Worm (Caenorhabditis elegans) whole organism, L4 larva: ENCODE measurements around the gene F10E7.6.
A peak's percentile ranks its signal among the peaks of the same experiment; 100 is the strongest.

Experiments used
- F37D6.2 ChIP-seq: sonication (generic microtip); optimal IDR thresholded peaks from 2 replicates; lab custom pipeline; 2016; ENCODE audit warnings: mild to moderate bottlenecking, missing genetic modification characterization, missing compliant biosample characterization
- F49E8.2 ChIP-seq: sonication (generic microtip); optimal IDR thresholded peaks from 2 replicates; lab custom pipeline; 2016; ENCODE audit warnings: missing compliant biosample characterization, mild to moderate bottlenecking, missing genetic modification characterization, borderline replicate concordance
- Y105C5A.15 ChIP-seq: fragments of 200-800 bp; sonication (Bioruptor generic); IDR thresholded peaks from 2 replicates; pipeline ENCODE4 v1.3.6; 2022; ENCODE audit warnings: missing genetic modification characterization, missing compliant biosample characterization
- Y48G9A.11 ChIP-seq: fragments of 200-800 bp; sonication (Bioruptor generic); IDR thresholded peaks from 2 replicates; pipeline ENCODE4 v1.3.6; 2022; ENCODE audit warnings: missing genetic modification reagents, missing genetic modification characterization, missing compliant biosample characterization
- Y75B8A.6 ChIP-seq: fragments of 200-800 bp; sonication (Bioruptor generic); IDR thresholded peaks from 2 replicates; pipeline ENCODE4 v1.3.6; 2022; ENCODE audit warnings: missing genetic modification reagents, missing genetic modification characterization, missing compliant biosample characterization
- attf-4 ChIP-seq: sonication (generic microtip); optimal IDR thresholded peaks from 3 replicates; lab custom pipeline; 2017; ENCODE audit warnings: missing biosample characterization, missing genetic modification characterization
- ceh-82 ChIP-seq: sonication (generic microtip); optimal IDR thresholded peaks from 2 replicates; lab custom pipeline; 2017; ENCODE audit warnings: missing biosample characterization, missing genetic modification characterization
- cey-2 ChIP-seq: sonication (generic microtip); optimal IDR thresholded peaks from 3 replicates; lab custom pipeline; 2017; ENCODE audit warnings: missing genetic modification characterization, mild to moderate bottlenecking, missing compliant biosample characterization, antibody characterized with exemption, borderline replicate concordance; ENCODE audit not compliant: insufficient read depth
- daf-16 ChIP-seq, 3 experiments: sonication (generic microtip); optimal IDR thresholded peaks; 2 replicates each; lab custom pipeline; 2016 to 2017; ENCODE audit warnings: missing genetic modification characterization in 3 of 3, missing genetic modification reagents in 3 of 3, mild to moderate bottlenecking in 2 of 3, missing compliant biosample characterization in 2 of 3, missing biosample characterization in 1 of 3, moderate library complexity in 1 of 3
- daf-8 ChIP-seq: fragments of 200-800 bp; sonication (Bioruptor generic); IDR thresholded peaks from 2 replicates; pipeline ENCODE4 v1.3.6; 2022; ENCODE audit warnings: missing genetic modification characterization, missing compliant biosample characterization
- dpl-1 ChIP-seq: fragments of 150-350 bp; optimal IDR thresholded peaks from 2 replicates; lab custom pipeline; 2014; ENCODE audit warnings: missing biosample characterization, missing genetic modification reagents, missing genetic modification characterization
- lin-1 ChIP-seq: fragments of 200-800 bp; sonication (Bioruptor generic); IDR thresholded peaks from 2 replicates; pipeline ENCODE4 v1.3.6; 2022; ENCODE audit warnings: missing genetic modification reagents, missing genetic modification characterization, missing compliant biosample characterization
- lin-38 ChIP-seq: fragments of 200-800 bp; sonication (Bioruptor generic); IDR thresholded peaks from 2 replicates; pipeline ENCODE4 v1.3.6; 2022; ENCODE audit warnings: missing genetic modification reagents, missing genetic modification characterization, missing compliant biosample characterization
- lsy-2 ChIP-seq, 2 experiments: fragments of 150-350 bp in 1 of 2; sonication (generic microtip) in 1 of 2; optimal IDR thresholded peaks; 2 replicates each; lab custom pipeline; 2014 to 2017; ENCODE audit warnings: missing biosample characterization in 2 of 2, missing genetic modification characterization in 2 of 2
- mdl-1 ChIP-seq, 2 experiments: fragments of 150-350 bp in 1 of 2; sonication (generic microtip) in 1 of 2; optimal IDR thresholded peaks; 2 replicates each; lab custom pipeline; 2014 to 2017; ENCODE audit warnings: missing biosample characterization in 2 of 2, missing genetic modification characterization in 2 of 2
- mes-2 ChIP-seq: sonication (generic microtip); optimal IDR thresholded peaks from 2 replicates; lab custom pipeline; 2016; ENCODE audit warnings: missing genotype, mild to moderate bottlenecking, missing genetic modification characterization, missing compliant biosample characterization; ENCODE audit not compliant: poor library complexity, severe bottlenecking
- nhr-42 ChIP-seq: fragments of 200-800 bp; sonication (Bioruptor generic); IDR thresholded peaks from 2 replicates; pipeline ENCODE4 v1.3.6; 2022; ENCODE audit warnings: missing genetic modification characterization, missing compliant biosample characterization
- nhr-48 ChIP-seq: sonication (generic microtip); optimal IDR thresholded peaks from 2 replicates; lab custom pipeline; 2016; ENCODE audit warnings: mild to moderate bottlenecking, missing genetic modification characterization, missing compliant biosample characterization
- nhr-76 ChIP-seq: fragments of 150-350 bp; optimal IDR thresholded peaks from 2 replicates; lab custom pipeline; 2014; ENCODE audit warnings: missing biosample characterization, missing genetic modification characterization
- nhr-77 ChIP-seq: fragments of 150-350 bp; optimal IDR thresholded peaks from 2 replicates; lab custom pipeline; 2014; ENCODE audit warnings: missing biosample characterization, missing genetic modification characterization
- rbr-2 ChIP-seq: sonication (generic microtip); optimal IDR thresholded peaks from 2 replicates; lab custom pipeline; 2016; ENCODE audit warnings: missing genotype, missing genetic modification characterization, missing compliant biosample characterization
- saeg-2 ChIP-seq: fragments of 200-800 bp; sonication (Bioruptor generic); IDR thresholded peaks from 2 replicates; pipeline ENCODE4 v1.3.6; 2022; ENCODE audit warnings: missing genetic modification reagents, missing genetic modification characterization, missing compliant biosample characterization
- snpc-1.2 ChIP-seq: fragments of 200-800 bp; sonication (Bioruptor generic); IDR thresholded peaks from 2 replicates; pipeline ENCODE4 v1.3.6; 2022; ENCODE audit warnings: missing genetic modification reagents, missing genetic modification characterization, missing compliant biosample characterization
- snpc-4 ChIP-seq: fragments of 150-350 bp; optimal IDR thresholded peaks from 2 replicates; lab custom pipeline; 2014; ENCODE audit warnings: missing biosample characterization, missing genetic modification characterization
- tag-97 ChIP-seq: fragments of 200-800 bp; sonication (Bioruptor generic); IDR thresholded peaks from 2 replicates; pipeline ENCODE4 v1.3.6; 2022; ENCODE audit warnings: missing genetic modification characterization, missing compliant biosample characterization
- tra-1 ChIP-seq: fragments of 200-800 bp; sonication (Bioruptor generic); IDR thresholded peaks from 2 replicates; pipeline ENCODE4 v1.3.6; 2022; ENCODE audit warnings: missing genetic modification reagents, missing genetic modification characterization, missing compliant biosample characterization
- unc-130 ChIP-seq: sonication (generic microtip); optimal IDR thresholded peaks from 2 replicates; lab custom pipeline; 2016; ENCODE audit warnings: missing genetic modification reagents, missing genetic modification characterization, missing compliant biosample characterization
- unc-62 ChIP-seq, 3 experiments: fragments of 150-350 bp in 1 of 3; sonication (generic microtip); optimal IDR thresholded peaks in 2 of 3; peaks in 1 of 3; 1 replicate in 1 of 3; 2 replicates in 2 of 3; lab custom pipeline; 2014 to 2017; ENCODE audit warnings: missing biosample characterization in 3 of 3, missing genetic modification characterization in 3 of 3, missing genetic modification reagents in 3 of 3, missing genotype in 1 of 3
- zip-11 ChIP-seq: fragments of 200-800 bp; sonication (Bioruptor generic); IDR thresholded peaks from 2 replicates; pipeline ENCODE4 v1.3.6; 2022; ENCODE audit warnings: missing genetic modification characterization, missing compliant biosample characterization
- zip-2 ChIP-seq: fragments of 150-350 bp; optimal IDR thresholded peaks from 2 replicates; lab custom pipeline; 2014; ENCODE audit warnings: missing biosample characterization, missing genetic modification characterization
- ztf-7 ChIP-seq: fragments of 150-350 bp; optimal IDR thresholded peaks from 2 replicates; lab custom pipeline; 2014; ENCODE audit warnings: missing biosample characterization, missing genetic modification characterization

Gene F10E7.6

ce11 chrII:7122661-7123418, 10.0 kb downstream of the F10E7.6 start, which contains the start of gene F10E7.11 (continued):
- TF ChIP-seq dpl-1 (GFP tag; lab: Kevin White, UChicago) (peak; percentile 0), nhr-42 (GFP tag; lab: Robert Waterston, UW) (peak; percentile 54; the same call in 1 of the 2 replicates), saeg-2 (no peak), Y75B8A.6 (GFP tag; lab: Robert Waterston, UW) (no peak), ztf-7 (no peak), ceh-82 (tag; lab: Kevin White, UChicago) (no peak), mes-2 (tag; lab: Kevin White, UChicago) (peak; percentile 80), Y105C5A.15 (GFP tag; lab: Robert Waterston, UW) (no peak), Y48G9A.11 (0 out of 2 replicates have a peak, but pooled peaks have one; percentile 26), rbr-2 (tag; lab: Kevin White, UChicago) (no peak), F37D6.2 (tag; lab: Kevin White, UChicago) (peak; percentile 77), daf-8 (GFP tag; lab: Robert Waterston, UW) (no peak), nhr-48 (no peak), nhr-76 (no peak), F49E8.2 (tag; lab: Kevin White, UChicago) (no peak), lin-1 (GFP tag; lab: Robert Waterston, UW) (no peak), mdl-1 (tag; optimal IDR thresholded peaks at IDR 0.05; lab: Kevin White, UChicago) (no peak), zip-2 (no peak)

ce11 chrII:7126457-7126856, 13.6 kb downstream of the F10E7.6 start, which contains the start of gene F10E7.1:
F10E7.1 (plus strand) TSS chrII:7126757.
- peak in 1 of 2 experiments; percentile 49 for TF ChIP-seq unc-62 (GFP tag; optimal IDR thresholded peaks at IDR 0.05 in 1 of 2; lab: Kevin White, UChicago)
- no peak for TF ChIP-seq unc-62 (tag; optimal IDR thresholded peaks at IDR 0.05; lab: Kevin White, UChicago)
- no peak for TF ChIP-seq lsy-2 (tag; optimal IDR thresholded peaks at IDR 0.05; lab: Kevin White, UChicago)

ce11 chrII:7131871-7132693, 19.2 kb downstream of the F10E7.6 start, which contains the start of the genes T07F8.4 and gld-3:
T07F8.4 (minus strand) TSS chrII:7132032.
gld-3 (plus strand) TSS chrII:7132643.
- peak in 1 of 2 experiments; percentile 55 for TF ChIP-seq unc-62 (GFP tag; optimal IDR thresholded peaks at IDR 0.05 in 1 of 2; lab: Kevin White, UChicago)
- TF ChIP-seq unc-62 (tag; optimal IDR thresholded peaks at IDR 0.05; lab: Kevin White, UChicago), result no peak
- no peak for TF ChIP-seq daf-16 (GFP tag; optimal IDR thresholded peaks at IDR 0.05; lab: Kevin White, UChicago)
- TF ChIP-seq daf-16 (tag; optimal IDR thresholded peaks at IDR 0.05; lab: Kevin White, UChicago), result peak; percentile 74
- no peak for TF ChIP-seq snpc-1.2 (GFP tag; lab: Robert Waterston, UW)
- no peak for TF ChIP-seq tag-97 (GFP tag; lab: Robert Waterston, UW)
- TF ChIP-seq nhr-76, result no peak
- no peak for TF ChIP-seq tra-1
- TF ChIP-seq zip-11 (GFP tag; lab: Robert Waterston, UW), result no peak
- no peak for TF ChIP-seq cey-2 (tag; lab: Kevin White, UChicago)
- TF ChIP-seq rbr-2 (tag; lab: Kevin White, UChicago), result no peak
- peak; percentile 23 for TF ChIP-seq unc-130 (GFP tag; lab: Kevin White, UChicago)
- no peak for TF ChIP-seq attf-4 (tag; lab: Kevin White, UChicago)
- TF ChIP-seq nhr-77 (tag; lab: Kevin White, UChicago), result no peak
- TF ChIP-seq lsy-2 (tag; optimal IDR thresholded peaks at IDR 0.05; lab: Kevin White, UChicago), result peak in 1 of 2 experiments; percentile 96
- no peak for TF ChIP-seq snpc-4 (tag; lab: Kevin White, UChicago)
- TF ChIP-seq lin-38, result peak; percentile 43
